Worm (Caenorhabditis elegans) whole organism, early embryonic: ENCODE measurements around the gene prp-18.

Source experiments
- B0310.2 ChIP-seq: sonication (generic microtip); optimal IDR thresholded peaks from 2 replicates; lab custom pipeline; 2016; ENCODE audit warnings: mild to moderate bottlenecking, missing genetic modification characterization, missing compliant biosample characterization
- aly-1 ChIP-seq: sonication (generic microtip); optimal IDR thresholded peaks from 2 replicates; lab custom pipeline; 2016; ENCODE audit warnings: missing genetic modification characterization, missing compliant biosample characterization
- ama-1 ChIP-seq: fragments of 150-350 bp; optimal IDR thresholded peaks from 2 replicates; lab custom pipeline; 2014
- ceh-13 ChIP-seq: fragments of 200-800 bp; sonication (Bioruptor generic); optimal IDR thresholded peaks from 2 replicates; lab custom pipeline; 2018; ENCODE audit warnings: mild to moderate bottlenecking, missing genetic modification characterization, missing compliant biosample characterization
- ceh-36 ChIP-seq: sonication (generic microtip); optimal IDR thresholded peaks from 2 replicates; lab custom pipeline; 2016; ENCODE audit warnings: missing genetic modification characterization, inconsistent platforms, missing compliant biosample characterization
- ets-7 ChIP-seq: sonication (generic microtip); optimal IDR thresholded peaks from 2 replicates; lab custom pipeline; 2016; ENCODE audit warnings: missing genotype, missing genetic modification characterization, missing compliant biosample characterization
- flt-1 ChIP-seq: fragments of 200-800 bp; sonication (Bioruptor generic); IDR thresholded peaks from 2 replicates; pipeline ENCODE4 v1.3.6; 2022; ENCODE audit warnings: missing genetic modification characterization, missing compliant biosample characterization
- tbx-11 ChIP-seq: fragments of 200-800 bp; sonication (Bioruptor generic); IDR thresholded peaks from 2 replicates; pipeline ENCODE4 v1.3.6; 2022; ENCODE audit warnings: missing genetic modification characterization, missing compliant biosample characterization
- tra-4 ChIP-seq: sonication (generic microtip); optimal IDR thresholded peaks from 2 replicates; lab custom pipeline; 2017; ENCODE audit warnings: missing genetic modification characterization, missing compliant biosample characterization

DNA sequence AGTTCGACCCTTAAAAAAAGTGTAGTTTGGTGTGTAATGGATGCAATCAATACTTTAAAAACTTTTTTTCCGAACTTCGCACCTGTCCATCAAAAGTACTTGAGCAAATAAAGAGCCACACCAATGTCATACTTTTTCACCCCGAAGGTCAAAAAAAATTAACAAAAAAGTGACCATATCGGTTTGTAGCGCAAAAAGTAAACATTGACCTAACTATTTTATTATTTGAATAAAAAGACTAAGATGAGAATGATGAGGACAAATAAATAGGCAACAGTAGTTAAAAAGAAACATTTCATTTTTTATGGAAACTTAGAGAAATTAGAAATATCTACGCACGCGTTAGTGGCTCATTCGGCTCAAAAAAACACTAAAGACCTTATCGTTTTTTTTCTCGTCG is 14.8 kb downstream of the prp-18 start:
- TF ChIP-seq ceh-13 (GFP tag; lab: Kevin White, UChicago) (no peak), ama-1 (lab: Kevin White, UChicago) (no peak), flt-1 (no peak), aly-1 (tag; lab: Kevin White, UChicago) (no peak), ceh-36 (tag; lab: Kevin White, UChicago) (no peak), B0310.2 (tag; lab: Kevin White, UChicago) (no peak), tra-4 (tag; lab: Kevin White, UChicago) (no peak), ets-7 (tag; lab: Kevin White, UChicago) (no peak), tbx-11 (GFP tag; lab: Robert Waterston, UW) (no peak)
